Worm (Caenorhabditis elegans) whole organism, midembryonic: Measurements from ENCODE around the gene C54F6.6.

Source experiments
- flt-1 ChIP-seq: fragments of 200-800 bp; sonication (Bioruptor generic); IDR thresholded peaks from 2 replicates; pipeline ENCODE4 v1.3.6; 2022; ENCODE audit warnings: missing genetic modification characterization, missing compliant biosample characterization
- med-1 ChIP-seq: sonication (generic microtip); optimal IDR thresholded peaks from 2 replicates; lab custom pipeline; 2017; ENCODE audit warnings: missing genetic modification characterization, mild to moderate bottlenecking, missing compliant biosample characterization, antibody characterized with exemption, missing genetic modification reagents; ENCODE audit not compliant: insufficient read depth
- ztf-29 ChIP-seq: fragments of 200-800 bp; sonication (Bioruptor generic); IDR thresholded peaks from 2 replicates; pipeline ENCODE4 v1.3.6; 2022; ENCODE audit warnings: missing genetic modification reagents, missing genetic modification characterization, missing compliant biosample characterization

DNA sequence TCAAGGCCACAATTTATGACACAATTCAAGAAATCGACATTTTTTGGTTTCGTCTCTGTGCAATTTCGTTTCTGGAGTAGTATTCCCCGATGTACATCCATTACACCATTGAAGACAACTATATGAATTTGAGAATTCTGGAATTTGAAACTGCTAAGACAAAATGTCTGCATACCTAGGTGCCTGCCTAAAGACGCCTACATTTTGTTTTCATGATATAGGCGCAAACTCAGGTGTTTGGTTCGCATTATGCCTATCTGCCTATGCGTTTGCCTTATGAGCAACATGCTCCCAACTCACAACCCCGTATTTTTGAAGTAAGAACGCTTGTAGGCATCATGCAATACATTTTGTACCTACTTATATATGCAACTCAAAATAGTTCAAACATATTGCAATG lies 47.5 kb downstream of the C54F6.6 start, which contains the start of gene F19F10.14:
- no peak for TF ChIP-seq flt-1 (GFP tag; lab: Robert Waterston, UW)
- no peak for TF ChIP-seq ztf-29 (GFP tag; lab: Robert Waterston, UW)
- no peak for TF ChIP-seq med-1 (GFP tag; lab: Kevin White, UChicago)
